Worm (Caenorhabditis elegans) whole organism, L2 larva: Measurements from ENCODE around the gene ddl-1.

ENCODE experiments used
- alr-1 ChIP-seq: fragments of 150-350 bp; optimal IDR thresholded peaks from 2 replicates; lab custom pipeline; 2014; ENCODE audit warnings: missing biosample characterization, missing genetic modification characterization
- ceh-82 ChIP-seq: fragments of 150-350 bp; optimal IDR thresholded peaks from 2 replicates; lab custom pipeline; 2014; ENCODE audit warnings: missing biosample characterization, missing genetic modification characterization
- crh-2 ChIP-seq: sonication (generic microtip); optimal IDR thresholded peaks from 2 replicates; lab custom pipeline; 2017; ENCODE audit warnings: missing biosample characterization, missing genetic modification characterization
- lin-11 ChIP-seq: fragments of 150-350 bp; sonication (generic microtip); optimal IDR thresholded peaks from 2 replicates; lab custom pipeline; 2014; ENCODE audit warnings: missing biosample characterization, missing genetic modification characterization, inconsistent platforms, mixed read lengths
- lsy-2 ChIP-seq, 2 experiments: fragments of 150-350 bp in 1 of 2; sonication (generic microtip) in 1 of 2; optimal IDR thresholded peaks; 2 replicates each; lab custom pipeline; 2014 to 2017; ENCODE audit warnings: missing biosample characterization in 2 of 2, missing genetic modification characterization in 2 of 2
- mdl-1 ChIP-seq, 2 experiments: fragments of 150-350 bp in 1 of 2; sonication (generic microtip) in 1 of 2; optimal IDR thresholded peaks; 2 replicates each; lab custom pipeline; 2017; ENCODE audit warnings: missing biosample characterization in 2 of 2, missing genetic modification characterization in 2 of 2
- nhr-237 ChIP-seq: fragments of 150-350 bp; optimal IDR thresholded peaks from 2 replicates; lab custom pipeline; 2014; ENCODE audit warnings: missing biosample characterization, missing genetic modification characterization
- nhr-6 ChIP-seq: fragments of 150-350 bp; optimal IDR thresholded peaks from 2 replicates; lab custom pipeline; 2014; ENCODE audit warnings: missing biosample characterization, missing genetic modification characterization
- snpc-4 ChIP-seq: fragments of 150-350 bp; optimal IDR thresholded peaks from 2 replicates; lab custom pipeline; 2014; ENCODE audit warnings: missing biosample characterization, missing genetic modification characterization

DNA sequence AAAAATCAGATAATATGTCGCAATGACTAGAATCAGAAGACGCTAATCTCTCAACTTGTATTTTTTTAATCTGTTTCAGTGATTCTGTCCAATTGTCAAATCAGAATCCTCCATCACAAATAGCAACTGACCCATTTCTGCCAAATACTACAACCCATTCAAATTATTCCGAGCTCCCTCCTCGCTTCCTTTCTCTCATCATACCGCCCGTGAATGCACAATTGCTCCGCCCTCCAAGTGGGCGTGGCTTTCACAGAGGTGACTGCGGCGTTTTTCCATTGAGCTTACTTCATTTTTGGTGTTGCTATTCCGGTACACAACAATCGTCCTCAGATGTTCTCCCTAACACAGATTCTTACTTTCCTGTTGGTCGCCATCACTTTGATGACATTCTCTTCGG, 32.5 kb upstream of the ddl-1 start, which contains the start of gene flp-27:
- TF ChIP-seq nhr-237 (tag; lab: Kevin White, UChicago) (no peak), snpc-4 (no peak), lin-11 (no peak), crh-2 (tag; lab: Kevin White, UChicago) (no peak), alr-1 (tag; lab: Kevin White, UChicago) (no peak), nhr-6 (tag; lab: Kevin White, UChicago) (no peak), lsy-2 (tag; optimal IDR thresholded peaks at IDR 0.05; lab: Kevin White, UChicago) (no peak), ceh-82 (tag; lab: Kevin White, UChicago) (no peak), mdl-1 (tag; optimal IDR thresholded peaks at IDR 0.05; lab: Kevin White, UChicago) (no peak)
